Fruit fly (Drosophila melanogaster) whole organism, adult: Measurements from ENCODE around the gene east.

Source experiments
- CG11617 ChIP-seq: fragments of 200-800 bp; sonication (Bioruptor generic); optimal IDR thresholded peaks from 2 replicates; lab custom pipeline; 2017; ENCODE audit warnings: mild to moderate bottlenecking, missing biosample characterization, missing genetic modification reagents, missing genetic modification characterization
- CG14711 ChIP-seq: fragments of 200-800 bp; sonication (Bioruptor generic); optimal IDR thresholded peaks from 2 replicates; lab custom pipeline; 2018; ENCODE audit warnings: missing biosample characterization, mild to moderate bottlenecking, missing genetic modification characterization, moderate library complexity
- CG1620 ChIP-seq: fragments of 200-800 bp; sonication (Bioruptor generic); optimal IDR thresholded peaks from 2 replicates; lab custom pipeline; 2016; ENCODE audit warnings: missing biosample characterization, missing genetic modification characterization
- CG33017 ChIP-seq: fragments of 200-800 bp; sonication (Bioruptor generic); optimal IDR thresholded peaks from 2 replicates; lab custom pipeline; 2018; ENCODE audit warnings: missing biosample characterization, mild to moderate bottlenecking, missing genetic modification characterization, moderate library complexity
- CG5204 ChIP-seq: fragments of 200-800 bp; sonication (Bioruptor generic); optimal IDR thresholded peaks from 2 replicates; lab custom pipeline; 2016; ENCODE audit warnings: missing biosample characterization, missing genetic modification characterization
- CG7045 ChIP-seq: fragments of 200-800 bp; sonication (Bioruptor generic); optimal IDR thresholded peaks from 2 replicates; lab custom pipeline; 2017; ENCODE audit warnings: missing biosample characterization, mild to moderate bottlenecking, missing genetic modification characterization
- Clk ChIP-seq: fragments of 200-800 bp; sonication (Bioruptor generic); optimal IDR thresholded peaks from 2 replicates; lab custom pipeline; 2017; ENCODE audit warnings: missing biosample characterization, missing genetic modification characterization
- Mnt ChIP-seq: fragments of 200-800 bp; sonication (Bioruptor generic); optimal IDR thresholded peaks from 2 replicates; lab custom pipeline; 2016; ENCODE audit warnings: missing biosample characterization, mild to moderate bottlenecking, missing genetic modification characterization
- bab1 ChIP-seq: fragments of 200-800 bp; sonication (Bioruptor generic); optimal IDR thresholded peaks from 3 replicates; lab custom pipeline; 2019; ENCODE audit warnings: missing biosample characterization, mild to moderate bottlenecking, missing genetic modification characterization, moderate library complexity
- cnc ChIP-seq, 2 experiments: fragments of >200 bp; optimal IDR thresholded peaks; 2 replicates each; lab custom pipeline; 2017
- ovo ChIP-seq: fragments of 200-800 bp; sonication (Bioruptor generic); optimal IDR thresholded peaks from 2 replicates; lab custom pipeline; 2016; ENCODE audit warnings: missing biosample characterization, missing genetic modification characterization
- pad ChIP-seq: fragments of 200-800 bp; sonication (Bioruptor generic); optimal IDR thresholded peaks from 3 replicates; lab custom pipeline; 2017; ENCODE audit warnings: missing biosample characterization, missing genetic modification characterization, mild to moderate bottlenecking, moderate library complexity, missing genetic modification reagents
- tj ChIP-seq: fragments of 200-800 bp; sonication (Bioruptor generic); optimal IDR thresholded peaks from 3 replicates; lab custom pipeline; 2017; ENCODE audit warnings: missing biosample characterization, mild to moderate bottlenecking, missing genetic modification characterization, moderate library complexity

DNA sequence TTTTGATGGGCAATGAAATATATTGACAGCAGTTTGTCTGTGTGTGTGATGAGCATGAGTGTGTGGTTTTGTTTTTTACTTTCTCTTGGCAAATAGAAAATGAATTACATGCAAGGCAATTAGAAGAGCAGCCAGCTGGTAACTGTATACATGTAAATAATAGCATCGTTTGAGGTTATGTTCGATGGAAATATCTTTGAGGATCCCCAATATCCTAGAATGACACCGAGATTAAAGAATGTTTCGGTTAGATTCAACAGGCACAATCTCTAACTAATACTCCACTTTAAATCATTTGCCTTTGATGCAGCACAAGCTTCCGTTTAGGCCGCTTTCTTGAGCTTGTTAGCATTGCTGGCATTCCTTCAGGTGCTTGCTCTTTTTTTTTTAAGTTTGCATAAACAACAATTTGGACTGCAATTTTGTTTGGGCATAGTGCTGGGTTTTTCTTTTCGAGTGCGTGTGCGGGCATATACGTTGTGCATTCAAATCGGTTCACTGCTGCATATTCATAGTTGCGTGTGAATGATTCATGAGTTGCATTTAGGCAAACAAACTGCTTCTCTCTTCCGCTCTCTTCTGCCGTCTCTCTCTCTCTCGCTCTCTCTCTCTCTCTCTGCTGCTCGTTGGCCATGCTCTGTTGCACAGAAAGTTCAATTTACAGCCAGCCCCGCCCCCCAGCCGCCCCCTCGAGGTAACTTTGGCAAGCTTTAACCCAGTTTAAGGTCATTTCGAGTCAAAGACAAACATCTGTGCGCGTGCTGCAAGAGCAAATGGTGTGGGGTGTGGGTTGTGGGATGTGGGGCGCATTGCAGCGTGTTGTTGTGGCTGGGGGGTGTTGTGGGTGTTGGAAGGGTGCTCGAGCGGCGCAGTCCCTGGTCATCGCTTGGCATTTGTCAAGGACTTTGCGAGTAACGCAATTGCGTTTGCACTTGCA is 46.0 kb upstream of the east start:
- TF ChIP-seq CG1620 (GFP tag; lab: Kevin White, UChicago) = no peak
- TF ChIP-seq pad = no peak
- no peak for TF ChIP-seq CG5204 (GFP tag; lab: Kevin White, UChicago)
- TF ChIP-seq ovo (GFP tag; lab: Kevin White, UChicago) = no peak
- TF ChIP-seq CG33017 (tag; lab: Kevin White, UChicago) = no peak
- no peak for TF ChIP-seq Mnt
- no peak for TF ChIP-seq CG7045 (GFP tag; lab: Kevin White, UChicago)
- no peak for TF ChIP-seq tj (GFP tag; lab: Kevin White, UChicago)
- TF ChIP-seq bab1 (GFP tag; lab: Kevin White, UChicago) = no peak
- no peak for TF ChIP-seq CG14711
- TF ChIP-seq cnc (optimal IDR thresholded peaks at IDR 0.05; lab: Kevin White, UChicago) = no peak
- no peak for TF ChIP-seq Clk (GFP tag; lab: Kevin White, UChicago)
- TF ChIP-seq CG11617 (GFP tag; lab: Kevin White, UChicago) = no peak
